Fruit fly (Drosophila melanogaster) whole organism, embryonic: ENCODE data around the gene CG7191.

Experiments used
- ATbp ChIP-seq: fragments of 200-800 bp; sonication (Bioruptor generic); optimal IDR thresholded peaks from 2 replicates; lab custom pipeline; 2017; ENCODE audit warnings: missing biosample characterization, mild to moderate bottlenecking, missing genetic modification characterization, missing genetic modification reagents
- Adf1 ChIP-seq: fragments of 200-800 bp; sonication (Bioruptor generic); IDR thresholded peaks from 2 replicates; pipeline ENCODE4 v1.3.6; 2022; ENCODE audit warnings: missing biosample characterization, missing genetic modification characterization
- CG11696 ChIP-seq: fragments of 200-800 bp; sonication (Bioruptor generic); IDR thresholded peaks from 2 replicates; pipeline ENCODE4 v1.3.6; 2022; ENCODE audit warnings: missing biosample characterization, missing genetic modification characterization
- CG13894 ChIP-seq: fragments of 200-800 bp; sonication (Bioruptor generic); optimal IDR thresholded peaks from 3 replicates; lab custom pipeline; 2018; ENCODE audit warnings: missing biosample characterization, mild to moderate bottlenecking, missing genetic modification characterization, moderate library complexity
- CG15011 ChIP-seq: fragments of 200-800 bp; sonication (Bioruptor generic); optimal IDR thresholded peaks from 3 replicates; lab custom pipeline; 2018; ENCODE audit warnings: missing biosample characterization, mild to moderate bottlenecking, missing genetic modification characterization
- CG15514 ChIP-seq: fragments of 200-800 bp; sonication (Bioruptor generic); optimal IDR thresholded peaks from 3 replicates; lab custom pipeline; 2017; ENCODE audit warnings: missing biosample characterization, missing genetic modification characterization, mild to moderate bottlenecking, moderate library complexity, missing genetic modification reagents
- CG1832 ChIP-seq: fragments of 200-800 bp; sonication (Bioruptor generic); optimal IDR thresholded peaks from 2 replicates; lab custom pipeline; 2017; ENCODE audit warnings: missing biosample characterization, mild to moderate bottlenecking, missing genetic modification characterization, inconsistent platforms
- CG18599 ChIP-seq: fragments of 200-800 bp; sonication (Bioruptor generic); optimal IDR thresholded peaks from 3 replicates; lab custom pipeline; 2017; ENCODE audit warnings: missing biosample characterization, missing genetic modification characterization, mild to moderate bottlenecking, moderate library complexity, missing genetic modification reagents
- CG3281 ChIP-seq: fragments of 200-800 bp; sonication (Bioruptor generic); optimal IDR thresholded peaks from 3 replicates; lab custom pipeline; 2017; ENCODE audit warnings: missing biosample characterization, mild to moderate bottlenecking, missing genetic modification characterization
- CG34376 ChIP-seq: fragments of 200-800 bp; sonication (Bioruptor generic); optimal IDR thresholded peaks from 2 replicates; lab custom pipeline; 2018; ENCODE audit warnings: missing biosample characterization, mild to moderate bottlenecking, missing genetic modification characterization
- CG4328 ChIP-seq: fragments of 200-800 bp; sonication (Bioruptor generic); optimal IDR thresholded peaks from 3 replicates; lab custom pipeline; 2017; ENCODE audit warnings: missing biosample characterization, missing genetic modification reagents, missing genetic modification characterization
- CG7839 ChIP-seq: fragments of 200-800 bp; sonication (Bioruptor generic); optimal IDR thresholded peaks from 3 replicates; lab custom pipeline; 2018; ENCODE audit warnings: missing biosample characterization, mild to moderate bottlenecking, missing genetic modification characterization, moderate library complexity
- CG9817 ChIP-seq: fragments of 200-800 bp; sonication (Bioruptor generic); optimal IDR thresholded peaks from 2 replicates; lab custom pipeline; 2018; ENCODE audit warnings: missing biosample characterization, mild to moderate bottlenecking, missing genetic modification characterization, moderate library complexity
- Fer3 ChIP-seq: fragments of 200-800 bp; sonication (Bioruptor generic); optimal IDR thresholded peaks from 2 replicates; lab custom pipeline; 2018; ENCODE audit warnings: missing biosample characterization, mild to moderate bottlenecking, missing genetic modification characterization, moderate library complexity
- GATAe ChIP-seq: fragments of 200-800 bp; sonication (Bioruptor generic); conservative IDR thresholded peaks from 2 replicates; pipeline ENCODE4 v1.3.6; 2022; ENCODE audit warnings: missing biosample characterization, missing genetic modification characterization
- HHEX ChIP-seq: fragments of 200-800 bp; sonication (Bioruptor generic); optimal IDR thresholded peaks from 3 replicates; lab custom pipeline; 2017; ENCODE audit warnings: missing biosample characterization, mild to moderate bottlenecking, missing genetic modification characterization, missing genetic modification reagents
- HLHmδ ChIP-seq: fragments of 200-800 bp; sonication (Bioruptor generic); optimal IDR thresholded peaks from 2 replicates; lab custom pipeline; 2018; ENCODE audit warnings: missing biosample characterization, mild to moderate bottlenecking, missing genetic modification characterization, moderate library complexity
- Meics ChIP-seq: fragments of 200-800 bp; sonication (Bioruptor generic); optimal IDR thresholded peaks from 2 replicates; lab custom pipeline; 2017; ENCODE audit warnings: missing biosample characterization, mild to moderate bottlenecking, missing genetic modification characterization
- Nf-YB ChIP-seq: fragments of 200-800 bp; sonication (Bioruptor generic); optimal IDR thresholded peaks from 3 replicates; lab custom pipeline; 2019; ENCODE audit warnings: missing biosample characterization, mild to moderate bottlenecking, missing genetic modification characterization, moderate library complexity
- Pdp1 ChIP-seq, 2 experiments: fragments of 200-800 bp; sonication (Bioruptor generic); optimal IDR thresholded peaks; 3 replicates each; lab custom pipeline; 2016; ENCODE audit warnings: missing biosample characterization in 2 of 2, missing genetic modification characterization in 2 of 2, mild to moderate bottlenecking in 1 of 2, moderate library complexity in 1 of 2
- Sox100B ChIP-seq: fragments of 200-800 bp; sonication (Bioruptor generic); optimal IDR thresholded peaks from 3 replicates; lab custom pipeline; 2018; ENCODE audit warnings: missing biosample characterization, mild to moderate bottlenecking, missing genetic modification characterization
- cad ChIP-seq: fragments of >200 bp; optimal IDR thresholded peaks from 2 replicates; lab custom pipeline; 2017; ENCODE audit warnings: missing biosample characterization, missing genetic modification characterization
- ci ChIP-seq: fragments of 200-800 bp; sonication (Bioruptor generic); IDR thresholded peaks from 3 replicates; pipeline ENCODE4 v1.3.6; 2022; ENCODE audit warnings: missing biosample characterization, missing genetic modification characterization
- cwo ChIP-seq: fragments of 200-800 bp; sonication (Bioruptor generic); optimal IDR thresholded peaks from 3 replicates; lab custom pipeline; 2017; ENCODE audit warnings: missing biosample characterization, missing genetic modification characterization, mild to moderate bottlenecking, moderate library complexity, missing genetic modification reagents
- disco-r ChIP-seq: fragments of 200-800 bp; sonication (Bioruptor generic); optimal IDR thresholded peaks from 2 replicates; lab custom pipeline; 2016; ENCODE audit warnings: missing biosample characterization, missing genetic modification characterization
- dmrt99B ChIP-seq: fragments of 200-800 bp; sonication (Bioruptor generic); optimal IDR thresholded peaks from 2 replicates; lab custom pipeline; 2018; ENCODE audit warnings: missing biosample characterization, mild to moderate bottlenecking, missing genetic modification characterization, moderate library complexity
- fd3F ChIP-seq: fragments of 200-800 bp; sonication (Bioruptor generic); optimal IDR thresholded peaks from 2 replicates; lab custom pipeline; 2018; ENCODE audit warnings: missing biosample characterization, mild to moderate bottlenecking, missing genetic modification characterization, moderate library complexity
- her ChIP-seq: fragments of 200-800 bp; sonication (Bioruptor generic); optimal IDR thresholded peaks from 2 replicates; lab custom pipeline; 2016; ENCODE audit warnings: missing biosample characterization, missing genetic modification characterization
- hkb ChIP-seq, 2 experiments: fragments of 200-800 bp in 1 of 2; fragments of >200 bp in 1 of 2; sonication (Bioruptor generic) in 1 of 2; IDR thresholded peaks in 1 of 2; optimal IDR thresholded peaks in 1 of 2; 2 replicates each; pipeline versions ENCODE4 v1.3.6 to Lab custom; 2017 to 2022; ENCODE audit warnings: missing biosample characterization in 1 of 2, missing genetic modification characterization in 1 of 2
- ind ChIP-seq: fragments of 200-800 bp; sonication (Bioruptor generic); optimal IDR thresholded peaks from 3 replicates; lab custom pipeline; 2016; ENCODE audit warnings: missing biosample characterization, missing genetic modification characterization
- lab ChIP-seq: fragments of 200-800 bp; sonication (Bioruptor generic); optimal IDR thresholded peaks from 3 replicates; lab custom pipeline; 2017; ENCODE audit warnings: missing biosample characterization, missing genetic modification characterization, mild to moderate bottlenecking, moderate library complexity, missing genetic modification reagents
- otp ChIP-seq: fragments of 200-800 bp; sonication (Bioruptor generic); IDR thresholded peaks from 3 replicates; pipeline ENCODE4, ENCODE4 v1.3.6; 2022; ENCODE audit warnings: missing biosample characterization, missing genetic modification characterization
- pros ChIP-seq: fragments of 200-800 bp; sonication (Bioruptor generic); optimal IDR thresholded peaks from 3 replicates; lab custom pipeline; 2019; ENCODE audit warnings: missing biosample characterization, mild to moderate bottlenecking, missing genetic modification characterization, moderate library complexity
- scrt ChIP-seq: fragments of 200-800 bp; sonication (Bioruptor generic); optimal IDR thresholded peaks from 2 replicates; lab custom pipeline; 2018; ENCODE audit warnings: missing biosample characterization, mild to moderate bottlenecking, missing genetic modification characterization, moderate library complexity
- sens ChIP-seq: fragments of 200-800 bp; sonication (Bioruptor generic); peaks from one replicate; lab custom pipeline; 2016; ENCODE audit warnings: missing biosample characterization, missing genetic modification characterization
- stc ChIP-seq: fragments of 200-800 bp; sonication (Bioruptor generic); IDR thresholded peaks from 2 replicates; pipeline ENCODE4 v1.3.6; 2022; ENCODE audit warnings: missing biosample characterization, missing genetic modification characterization
- tgo ChIP-seq: fragments of 200-800 bp; sonication (Bioruptor generic); IDR thresholded peaks from 3 replicates; pipeline ENCODE4 v1.3.6; 2022; ENCODE audit warnings: missing biosample characterization, missing genetic modification characterization
- toy ChIP-seq: fragments of 200-800 bp; sonication (Bioruptor generic); IDR thresholded peaks from 2 replicates; pipeline ENCODE4 v1.3.6; 2022; ENCODE audit warnings: missing biosample characterization, missing genetic modification characterization
- ttk ChIP-seq: fragments of 200-800 bp; sonication (Bioruptor generic); IDR thresholded peaks from 2 replicates; pipeline ENCODE4 v2.1.2; 2022; ENCODE audit warnings: missing biosample characterization, missing genetic modification characterization
- unpg ChIP-seq: fragments of 200-800 bp; sonication (Bioruptor generic); optimal IDR thresholded peaks from 3 replicates; lab custom pipeline; 2018; ENCODE audit warnings: missing biosample characterization, mild to moderate bottlenecking, missing genetic modification characterization, moderate library complexity
- yki ChIP-seq: fragments of >200 bp; optimal IDR thresholded peaks from 3 replicates; lab custom pipeline; 2018

Gene CG7191

DNA sequence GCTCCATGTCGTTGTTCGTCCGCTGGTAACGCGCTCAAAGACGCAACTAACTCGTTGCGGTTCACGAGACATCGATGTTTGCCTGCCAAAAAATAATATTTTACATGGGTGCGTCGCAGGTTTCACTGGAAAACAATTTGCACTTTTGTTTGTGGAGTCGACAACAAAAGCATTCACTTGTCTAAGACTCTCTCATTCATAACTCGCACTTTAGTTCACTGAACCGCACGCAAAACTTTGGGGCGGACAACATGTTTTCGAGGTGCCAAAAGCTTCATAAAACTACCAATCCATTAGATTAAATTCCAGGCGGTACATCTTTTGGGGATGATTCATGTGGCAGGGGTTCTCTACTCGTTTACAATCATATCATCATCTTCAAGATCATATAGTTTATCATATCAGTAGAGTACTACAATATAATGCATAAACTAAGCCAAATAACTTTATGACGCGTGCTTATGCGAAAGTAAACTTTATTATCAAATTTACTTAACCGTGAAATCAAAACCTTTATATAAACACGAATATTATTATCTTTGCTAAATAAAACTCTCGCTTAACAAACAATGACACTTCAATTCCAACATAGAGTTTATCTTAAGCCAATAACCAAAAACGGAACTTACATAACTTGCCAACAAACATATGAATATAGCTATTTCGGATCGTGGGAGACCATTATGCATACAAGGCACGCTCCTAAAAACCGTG lies 10.7 kb downstream of the CG7191 start, which contains the start of gene CG7179 (continued):
- TF ChIP-seq CG13894 (tag; lab: Kevin White, UChicago) (peak; percentile 43), dmrt99B (tag; lab: Kevin White, UChicago) (peak; percentile 32), ci (GFP tag; lab: Robert Waterston, UW) (0 out of 3 replicates have a peak, but pooled peaks have one; percentile 11), cwo (peak; percentile 3), toy (no peak), unpg (GFP tag; lab: Kevin White, UChicago) (peak; percentile 32), Meics (GFP tag; lab: Kevin White, UChicago) (peak; percentile 51), CG9817 (tag; lab: Kevin White, UChicago) (peak; percentile 6), CG15514 (GFP tag; lab: Kevin White, UChicago) (peak; percentile 17), Nf-YB (no peak), GATAe (GFP tag; lab: Robert Waterston, UW) (no peak), hkb (optimal IDR thresholded peaks at IDR 0.05; lab: Kevin White, UChicago) (no peak), hkb (GFP tag; IDR thresholded peaks at IDR 0.05; lab: Robert Waterston, UW) (0 out of 2 replicates have a peak, but pooled peaks have one; percentile 29), yki (no peak), her (no peak), CG4328 (GFP tag; lab: Kevin White, UChicago) (peak; percentile 1), lab (GFP tag; lab: Kevin White, UChicago) (peak; percentile 61), CG7839 (tag; lab: Kevin White, UChicago) (peak; percentile 25), CG1832 (no peak), ATbp (peak; percentile 38), scrt (GFP tag; lab: Kevin White, UChicago) (peak; percentile 35), ttk (GFP tag; lab: Robert Waterston, UW) (no peak), pros (GFP tag; lab: Kevin White, UChicago) (no peak), Adf1 (GFP tag; lab: Robert Waterston, UW) (no peak), Sox100B (peak; percentile 5), Pdp1 (GFP tag; optimal IDR thresholded peaks at IDR 0.05; lab: Kevin White, UChicago) (peak in 1 of 2 experiments; percentile 62), CG34376 (GFP tag; lab: Kevin White, UChicago) (peak; percentile 5), HHEX (GFP tag; lab: Kevin White, UChicago) (peak; percentile 38), Fer3 (tag; lab: Kevin White, UChicago) (peak; percentile 57), fd3F (GFP tag; lab: Kevin White, UChicago) (peak; percentile 18), stc (GFP tag; lab: Robert Waterston, UW) (0 out of 2 replicates have a peak, but pooled peaks have one; percentile 12), CG3281 (GFP tag; lab: Kevin White, UChicago) (peak; percentile 57), CG15011 (peak; percentile 33), CG18599 (GFP tag; lab: Kevin White, UChicago) (peak; percentile 38)

DNA sequence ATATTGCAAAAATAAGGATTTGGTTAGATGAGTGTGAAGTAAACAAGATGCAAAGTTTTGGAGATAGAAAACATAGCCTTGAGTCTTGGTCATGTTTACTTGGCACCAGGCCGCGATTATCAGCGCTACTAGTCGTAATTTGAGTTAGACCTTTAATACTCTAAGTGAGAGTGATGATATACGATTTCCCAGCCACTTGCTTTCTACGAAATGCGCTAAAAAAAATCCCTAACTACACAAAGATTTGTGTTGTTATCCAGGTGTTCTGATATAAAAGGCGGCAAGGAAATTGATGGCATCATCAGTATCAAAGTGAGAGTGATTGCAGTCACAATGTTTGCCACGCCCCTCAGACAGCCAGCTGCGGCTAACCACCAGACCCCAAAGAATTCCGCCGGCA lies 12.4 kb downstream of the CG7191 start, which contains the start of gene Uro:
Gene Uro, plus strand, starts transcription at position 301 of the 400 bp plus-strand sequence.
- TF ChIP-seq sens (GFP tag; lab: Kevin White, UChicago) (peak; percentile 18), HHEX (GFP tag; lab: Kevin White, UChicago) (no peak)

dm6 chr2L:7781165-7781564 lies 13.7 kb downstream of the CG7191 start, which contains the start of gene CG7164:
Gene CG7164, plus strand, starts transcription at chr2L:7781465.
- TF ChIP-seq Meics (GFP tag; lab: Kevin White, UChicago) (no peak), disco-r (no peak), otp (GFP tag; lab: Robert Waterston, UW) (no peak), ind (GFP tag; lab: Kevin White, UChicago) (no peak), CG11696 (GFP tag; lab: Robert Waterston, UW) (no peak), tgo (GFP tag; lab: Robert Waterston, UW) (no peak), HLHmδ (no peak), CG9817 (tag; lab: Kevin White, UChicago) (no peak), cad (GFP tag; lab: Kevin White, UChicago) (no peak), stc (GFP tag; lab: Robert Waterston, UW) (no peak)
